Worm (Caenorhabditis elegans) whole organism, L4 larva: Measurements from ENCODE around the gene xpf-1.

Experiments
- R02D3.7 ChIP-seq: fragments of 150-350 bp; sonication (generic microtip); optimal IDR thresholded peaks from 3 replicates; lab custom pipeline; 2014; ENCODE audit warnings: missing biosample characterization, missing genetic modification characterization
- Y5F2A.4 ChIP-seq: fragments of 200-800 bp; sonication (Bioruptor generic); optimal IDR thresholded peaks from 2 replicates; lab custom pipeline; 2018; ENCODE audit warnings: mild to moderate bottlenecking, missing genetic modification characterization, missing compliant biosample characterization
- ces-1 ChIP-seq: fragments of 150-350 bp; sonication (generic microtip); optimal IDR thresholded peaks from 4 replicates; lab custom pipeline; 2014; ENCODE audit warnings: missing biosample characterization, missing genetic modification reagents, missing genetic modification characterization
- daf-12 ChIP-seq: fragments of 150-350 bp; optimal IDR thresholded peaks from 2 replicates; lab custom pipeline; 2014; ENCODE audit warnings: missing biosample characterization, missing genetic modification reagents, missing genetic modification characterization
- daf-16 ChIP-seq, 3 experiments: sonication (generic microtip); optimal IDR thresholded peaks; 2 replicates each; lab custom pipeline; 2016 to 2017; ENCODE audit warnings: missing genetic modification characterization in 3 of 3, missing genetic modification reagents in 3 of 3, mild to moderate bottlenecking in 2 of 3, missing compliant biosample characterization in 2 of 3, missing biosample characterization in 1 of 3, moderate library complexity in 1 of 3
- dpl-1 ChIP-seq: fragments of 150-350 bp; optimal IDR thresholded peaks from 2 replicates; lab custom pipeline; 2014; ENCODE audit warnings: missing biosample characterization, missing genetic modification reagents, missing genetic modification characterization
- egl-43 ChIP-seq: fragments of 200-800 bp; sonication (Bioruptor generic); IDR thresholded peaks from 2 replicates; pipeline ENCODE4 v1.3.6; 2022; ENCODE audit warnings: missing genetic modification reagents, missing genetic modification characterization, missing compliant biosample characterization
- lin-1 ChIP-seq: fragments of 200-800 bp; sonication (Bioruptor generic); IDR thresholded peaks from 2 replicates; pipeline ENCODE4 v1.3.6; 2022; ENCODE audit warnings: missing genetic modification reagents, missing genetic modification characterization, missing compliant biosample characterization
- lin-13 ChIP-seq: fragments of 150-350 bp; optimal IDR thresholded peaks from 2 replicates; lab custom pipeline; 2014; ENCODE audit warnings: missing biosample characterization, missing genetic modification reagents, missing genetic modification characterization
- lsy-2 ChIP-seq, 2 experiments: fragments of 150-350 bp in 1 of 2; sonication (generic microtip) in 1 of 2; optimal IDR thresholded peaks; 2 replicates each; lab custom pipeline; 2014 to 2017; ENCODE audit warnings: missing biosample characterization in 2 of 2, missing genetic modification characterization in 2 of 2
- nhr-77 ChIP-seq: fragments of 150-350 bp; optimal IDR thresholded peaks from 2 replicates; lab custom pipeline; 2014; ENCODE audit warnings: missing biosample characterization, missing genetic modification characterization

DNA sequence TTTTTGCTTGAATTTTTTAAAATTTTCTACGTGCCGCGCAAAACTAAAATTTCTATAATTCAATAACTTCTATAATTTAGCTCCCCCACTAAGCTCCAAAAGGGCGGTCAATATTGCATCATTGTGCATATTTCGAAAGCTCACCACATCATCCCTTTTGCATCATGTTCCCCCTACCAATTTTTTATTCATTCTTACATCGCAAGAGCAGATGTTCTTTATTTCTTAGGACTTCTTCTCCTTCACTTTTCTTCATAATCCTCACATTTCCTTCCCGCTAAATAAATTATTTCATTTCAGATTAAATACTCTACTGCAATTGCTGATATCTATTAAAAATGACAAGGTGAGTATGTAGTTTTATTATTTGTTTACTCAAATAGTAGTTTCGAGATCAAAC, 27.9 kb downstream of the xpf-1 start, which contains the start of gene ldh-1:
- no peak for TF ChIP-seq daf-12 (tag; lab: Kevin White, UChicago)
- TF ChIP-seq nhr-77 (tag; lab: Kevin White, UChicago), result no peak
- no peak for TF ChIP-seq R02D3.7 (tag; lab: Kevin White, UChicago)
- no peak for TF ChIP-seq lin-13 (GFP tag; lab: Kevin White, UChicago)
- TF ChIP-seq ces-1, result no peak
- TF ChIP-seq dpl-1 (GFP tag; lab: Kevin White, UChicago), result no peak
- no peak for TF ChIP-seq egl-43 (GFP tag; lab: Robert Waterston, UW)
- no peak for TF ChIP-seq Y5F2A.4 (GFP tag; lab: Kevin White, UChicago)
- TF ChIP-seq lsy-2 (tag; optimal IDR thresholded peaks at IDR 0.05; lab: Kevin White, UChicago), result no peak
- no peak for TF ChIP-seq daf-16 (GFP tag; optimal IDR thresholded peaks at IDR 0.05; lab: Kevin White, UChicago)
- peak; percentile 24 for TF ChIP-seq daf-16 (tag; optimal IDR thresholded peaks at IDR 0.05; lab: Kevin White, UChicago)
- TF ChIP-seq lin-1, result no peak
